Worm (Caenorhabditis elegans) whole organism, L3 larva: ENCODE data around the gene dhs-27.

Experiments used
- aly-2 ChIP-seq: fragments of 150-350 bp; optimal IDR thresholded peaks from 2 replicates; lab custom pipeline; 2014; ENCODE audit warnings: missing biosample characterization, missing genetic modification characterization
- ama-1 ChIP-seq: fragments of 150-350 bp; optimal IDR thresholded peaks from 2 replicates; lab custom pipeline; 2018
- ceh-9 ChIP-seq: sonication (generic microtip); optimal IDR thresholded peaks from 2 replicates; lab custom pipeline; 2018; ENCODE audit warnings: missing biosample characterization, missing genetic modification characterization
- daf-12 ChIP-seq: fragments of 150-350 bp; optimal IDR thresholded peaks from 2 replicates; lab custom pipeline; 2014; ENCODE audit warnings: missing biosample characterization, missing genetic modification reagents, missing genetic modification characterization
- jun-1 ChIP-seq: fragments of 150-350 bp; optimal IDR thresholded peaks from 2 replicates; lab custom pipeline; 2014; ENCODE audit warnings: missing biosample characterization, missing genetic modification reagents, missing genetic modification characterization
- snpc-4 ChIP-seq: fragments of 150-350 bp; optimal IDR thresholded peaks from 2 replicates; lab custom pipeline; 2014; ENCODE audit warnings: missing biosample characterization, missing genetic modification characterization
- tbx-2 ChIP-seq: sonication (generic microtip); optimal IDR thresholded peaks from 2 replicates; lab custom pipeline; 2016; ENCODE audit warnings: mild to moderate bottlenecking, missing genetic modification characterization, missing compliant biosample characterization

- TF ChIP-seq ama-1 (lab: Kevin White, UChicago) (no peak), snpc-4 (tag; lab: Kevin White, UChicago) (no peak), tbx-2 (tag; lab: Kevin White, UChicago) (no peak), ceh-9 (no peak), aly-2 (tag; lab: Kevin White, UChicago) (no peak), jun-1 (tag; lab: Kevin White, UChicago) (no peak), daf-12 (tag; lab: Kevin White, UChicago) (no peak)
Measured at ce11 chrX:3443526-3443925, 29.0 kb upstream of the dhs-27 start, which contains the start of gene ZK813.2.
